Worm (Caenorhabditis elegans): ENCODE results near the gene C25H3.14.

The C25H3.14 gene

DNA sequence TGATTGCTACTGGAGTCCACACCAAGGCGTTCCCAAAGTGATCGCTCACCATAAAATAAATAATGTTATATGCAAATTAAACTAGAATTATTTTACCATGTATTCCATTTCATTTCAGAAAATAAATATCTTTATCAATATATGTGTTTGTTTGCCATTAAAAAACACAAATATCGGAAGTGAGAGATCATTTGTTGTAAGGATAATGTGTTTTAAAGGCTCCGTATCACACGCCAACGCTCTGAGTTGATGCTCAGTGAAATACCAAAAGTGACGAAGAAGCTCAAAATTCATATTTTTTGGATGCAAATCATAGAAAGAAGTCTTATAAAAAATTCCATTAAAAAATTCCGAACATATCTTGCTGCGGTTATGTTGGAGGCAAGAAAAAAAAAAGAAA, 1.3 kb downstream of the C25H3.14 start:
- no peak for TF ChIP-seq aly-2 (tag; optimal IDR thresholded peaks at IDR 0.05)

DNA sequence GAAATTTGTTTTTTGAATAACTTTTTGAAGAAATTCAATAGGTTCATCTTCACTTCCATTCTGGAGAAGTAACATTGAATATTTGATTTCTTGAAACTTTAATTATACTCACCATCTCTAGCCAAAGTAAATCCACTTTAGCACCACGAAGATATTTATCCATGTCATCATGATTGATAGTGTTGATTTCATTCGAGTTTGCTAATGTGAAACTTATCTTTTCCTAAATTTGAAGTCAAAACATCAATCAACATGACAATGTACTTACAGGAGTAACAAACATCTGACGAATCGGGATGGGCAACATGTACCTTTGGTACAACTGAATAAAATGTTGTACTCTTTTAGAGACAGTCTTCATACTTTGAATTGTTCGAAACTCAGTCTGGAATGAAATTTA, 2.4 kb downstream of the C25H3.14 start:
- no peak for TF ChIP-seq aly-2 (tag; optimal IDR thresholded peaks at IDR 0.05)
- no peak for TF ChIP-seq nhr-77 (tag; optimal IDR thresholded peaks at IDR 0.05)
- no peak for TF ChIP-seq C34F6.9 (tag; optimal IDR thresholded peaks at IDR 0.05)
- no peak for TF ChIP-seq nhr-237 (tag; optimal IDR thresholded peaks at IDR 0.05)
- TF ChIP-seq fos-1 (tag; optimal IDR thresholded peaks at IDR 0.05) = no peak
- no peak for TF ChIP-seq dmd-4 (tag; optimal IDR thresholded peaks at IDR 0.05)
- no peak for TF ChIP-seq lin-39 (tag; optimal IDR thresholded peaks at IDR 0.05)
- no peak for TF ChIP-seq unc-62 (GFP tag; optimal IDR thresholded peaks at IDR 0.05)
- no peak for TF ChIP-seq ZK546.5 (tag; optimal IDR thresholded peaks at IDR 0.05)
- TF ChIP-seq ama-1 (optimal IDR thresholded peaks at IDR 0.05) = no peak

DNA sequence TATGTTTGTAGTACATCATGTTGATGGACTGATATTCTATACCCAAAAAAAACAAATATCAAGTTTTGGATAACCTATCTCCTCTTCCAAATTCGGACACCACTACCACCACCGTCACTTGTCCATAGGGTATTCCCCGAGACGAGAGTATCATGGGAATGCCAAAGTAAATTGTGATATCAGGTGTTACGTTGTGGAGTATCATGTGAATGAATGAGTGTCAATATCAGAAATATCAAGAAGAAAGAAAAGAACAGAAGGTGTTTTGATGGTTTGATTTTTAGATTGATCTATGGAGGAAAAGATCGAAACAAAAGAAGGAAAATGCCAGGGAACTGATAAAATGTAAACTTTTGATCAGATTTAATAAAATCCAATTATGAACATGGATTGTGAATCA, 3.4 kb downstream of the C25H3.14 start:
- TF ChIP-seq nhr-21 (tag; optimal IDR thresholded peaks at IDR 0.05) = peak; percentile 35
- no peak for TF ChIP-seq elt-3 (tag; optimal IDR thresholded peaks at IDR 0.05)
- TF ChIP-seq C34F6.9 (tag; optimal IDR thresholded peaks at IDR 0.05) = peak; percentile 43
- no peak for TF ChIP-seq egl-27 (tag; optimal IDR thresholded peaks at IDR 0.05)
- TF ChIP-seq nhr-237 (tag; optimal IDR thresholded peaks at IDR 0.05) = no peak
- TF ChIP-seq nhr-23 (tag; optimal IDR thresholded peaks at IDR 0.05) = no peak
- TF ChIP-seq ceh-82 (tag; optimal IDR thresholded peaks at IDR 0.05) = no peak
- TF ChIP-seq lsy-2 (tag; optimal IDR thresholded peaks at IDR 0.05) = peak in 1 of 2 experiments; percentile 44
- no peak for TF ChIP-seq ztf-1 (GFP tag; conservative IDR thresholded peaks at IDR 0.05)
- peak; percentile 34 for TF ChIP-seq ztf-4 (tag; optimal IDR thresholded peaks at IDR 0.05)
- no peak for TF ChIP-seq mab-5 (tag; optimal IDR thresholded peaks at IDR 0.05)
- no peak for TF ChIP-seq aly-2 (tag; optimal IDR thresholded peaks at IDR 0.05)
- no peak for TF ChIP-seq elt-1 (tag; optimal IDR thresholded peaks at IDR 0.05)
- no peak for TF ChIP-seq alr-1 (tag; optimal IDR thresholded peaks at IDR 0.05)
- TF ChIP-seq snpc-4 (tag; optimal IDR thresholded peaks at IDR 0.05) = peak; percentile 59
- peak; percentile 10 for TF ChIP-seq F13H6.1 (tag; optimal IDR thresholded peaks at IDR 0.05)
- TF ChIP-seq ZK546.5 (tag; optimal IDR thresholded peaks at IDR 0.05) = no peak
- peak; percentile 80 for TF ChIP-seq sma-9 (GFP tag; optimal IDR thresholded peaks at IDR 0.05)
- no peak for TF ChIP-seq sma-9 (tag; optimal IDR thresholded peaks at IDR 0.05)
- TF ChIP-seq mbf-1 (tag; optimal IDR thresholded peaks at IDR 0.05) = no peak
- no peak for TF ChIP-seq unc-39 (tag; optimal IDR thresholded peaks at IDR 0.05)
- no peak for TF ChIP-seq nhr-25 (tag; optimal IDR thresholded peaks at IDR 0.05)
- no peak for TF ChIP-seq peb-1 (tag; optimal IDR thresholded peaks at IDR 0.05)
- no peak for TF ChIP-seq blmp-1 (tag; optimal IDR thresholded peaks at IDR 0.05; ENCODE audit: insufficient read depth)
- no peak for TF ChIP-seq lin-13 (GFP tag; optimal IDR thresholded peaks at IDR 0.05)
- TF ChIP-seq ztf-11 (tag; optimal IDR thresholded peaks at IDR 0.05) = no peak
- TF ChIP-seq lin-39 (tag; optimal IDR thresholded peaks at IDR 0.05) = no peak
- TF ChIP-seq Y55F3AM.14 (GFP tag; optimal IDR thresholded peaks at IDR 0.05) = no peak
- no peak for TF ChIP-seq nhr-11 (tag; optimal IDR thresholded peaks at IDR 0.05)
- TF ChIP-seq crh-2 (tag; optimal IDR thresholded peaks at IDR 0.05) = peak; percentile 49
- no peak for TF ChIP-seq nhr-77 (tag; optimal IDR thresholded peaks at IDR 0.05)
- no peak for TF ChIP-seq ceh-16 (tag; optimal IDR thresholded peaks at IDR 0.05)
- TF ChIP-seq gmeb-1 (tag; optimal IDR thresholded peaks at IDR 0.05) = peak; percentile 60
- TF ChIP-seq fos-1 (tag; optimal IDR thresholded peaks at IDR 0.05) = peak; percentile 32
- TF ChIP-seq unc-55 (GFP tag; optimal IDR thresholded peaks at IDR 0.05) = no peak
- TF ChIP-seq dmd-4 (tag; optimal IDR thresholded peaks at IDR 0.05) = no peak
- TF ChIP-seq nhr-129 (tag; optimal IDR thresholded peaks at IDR 0.05) = peak; percentile 86
- no peak for TF ChIP-seq nhr-12 (tag; optimal IDR thresholded peaks at IDR 0.05)
- TF ChIP-seq sma-3 (GFP tag; optimal IDR thresholded peaks at IDR 0.05) = peak; percentile 27
- TF ChIP-seq nhr-6 (tag; optimal IDR thresholded peaks at IDR 0.05) = no peak
- no peak for TF ChIP-seq zag-1 (tag; optimal IDR thresholded peaks at IDR 0.05)
- no peak for TF ChIP-seq mdl-1 (tag; optimal IDR thresholded peaks at IDR 0.05)
